Worm (Caenorhabditis elegans): Measurements from ENCODE around the gene ZK673.2.
A peak's percentile ranks its signal among the peaks of the same experiment; 100 is the strongest.
"Not testable (repeated sequence)": the region's sequence is repeated elsewhere in the genome, so short reads cannot be mapped to it uniquely, and the experiment has no call there.

The ZK673.2 gene

ce11 chrII:10442846-10443245 lies 5.2 kb upstream of the ZK673.2 start, which contains the start of gene ZK673.1:
Gene ZK673.1 (plus strand): TSS chrII:10443146.
- TF ChIP-seq hnd-1 (tag; optimal IDR thresholded peaks at IDR 0.05); tbx-37 (GFP tag; conservative IDR thresholded peaks at IDR 0.05); hmbx-1 (tag; optimal IDR thresholded peaks at IDR 0.05): not testable (repeated sequence)

- no peak for TF ChIP-seq hmbx-1 (tag; optimal IDR thresholded peaks at IDR 0.05)
- TF ChIP-seq tbx-37 (GFP tag; conservative IDR thresholded peaks at IDR 0.05) = no peak
- TF ChIP-seq hnd-1 (tag; optimal IDR thresholded peaks at IDR 0.05) = no peak
- TF ChIP-seq sea-1 (GFP tag; conservative IDR thresholded peaks at IDR 0.05) = no peak
- no peak for TF ChIP-seq aly-1 (tag; optimal IDR thresholded peaks at IDR 0.05)
- TF ChIP-seq pes-1 (GFP tag; IDR thresholded peaks at IDR 0.05) = no peak
- no peak for TF ChIP-seq B0310.2 (tag; optimal IDR thresholded peaks at IDR 0.05)
- TF ChIP-seq ets-7 (tag; optimal IDR thresholded peaks at IDR 0.05) = no peak
- no peak for TF ChIP-seq ama-1 (optimal IDR thresholded peaks at IDR 0.05)
- no peak for TF ChIP-seq ceh-13 (GFP tag; optimal IDR thresholded peaks at IDR 0.05)
- TF ChIP-seq flt-1 (GFP tag; IDR thresholded peaks at IDR 0.05) = no peak
- TF ChIP-seq ceh-36 (tag; optimal IDR thresholded peaks at IDR 0.05) = no peak
- no peak for TF ChIP-seq tra-4 (tag; optimal IDR thresholded peaks at IDR 0.05)
- no peak for TF ChIP-seq F13C5.2 (tag; optimal IDR thresholded peaks at IDR 0.05)
- TF ChIP-seq scrt-1 (GFP tag; IDR thresholded peaks at IDR 0.05) = no peak
- no peak for TF ChIP-seq tbx-11 (GFP tag; IDR thresholded peaks at IDR 0.05)
- TF ChIP-seq hmg-4 (GFP tag; optimal IDR thresholded peaks at IDR 0.05) = no peak
Observed at ce11 chrII:10443898-10444297, 4.2 kb upstream of the ZK673.2 start.

ce11 chrII:10444971-10445707 lies 2.9 kb upstream of the ZK673.2 start:
- TF ChIP-seq tbx-37 (GFP tag; conservative IDR thresholded peaks at IDR 0.05) (no peak), F13C5.2 (tag; optimal IDR thresholded peaks at IDR 0.05) (no peak), aly-1 (tag; optimal IDR thresholded peaks at IDR 0.05) (no peak), flt-1 (GFP tag; IDR thresholded peaks at IDR 0.05) (no peak), hmbx-1 (tag; optimal IDR thresholded peaks at IDR 0.05) (no peak), B0310.2 (tag; optimal IDR thresholded peaks at IDR 0.05) (no peak), hnd-1 (tag; optimal IDR thresholded peaks at IDR 0.05) (no peak), sea-1 (GFP tag; conservative IDR thresholded peaks at IDR 0.05) (no peak), ceh-36 (tag; optimal IDR thresholded peaks at IDR 0.05) (no peak), tbx-11 (GFP tag; IDR thresholded peaks at IDR 0.05) (no peak), scrt-1 (GFP tag; IDR thresholded peaks at IDR 0.05) (no peak), ama-1 (optimal IDR thresholded peaks at IDR 0.05) (no peak)

- TF ChIP-seq hmg-4 (GFP tag; optimal IDR thresholded peaks at IDR 0.05) (peak; percentile 11), pes-1 (GFP tag; IDR thresholded peaks at IDR 0.05) (no peak), tbx-11 (GFP tag; IDR thresholded peaks at IDR 0.05) (0 out of 2 replicates have a peak, but pooled peaks have one; percentile 27)
Observed at ce11 chrII:10445738-10446137, 2.3 kb upstream of the ZK673.2 start.

ce11 chrII:10446300-10446699 lies 1.8 kb upstream of the ZK673.2 start:
- TF ChIP-seq sea-1 (GFP tag; conservative IDR thresholded peaks at IDR 0.05) (no peak), scrt-1 (GFP tag; IDR thresholded peaks at IDR 0.05) (no peak), hmg-4 (GFP tag; optimal IDR thresholded peaks at IDR 0.05) (no peak), hmbx-1 (tag; optimal IDR thresholded peaks at IDR 0.05) (no peak), tbx-37 (GFP tag; conservative IDR thresholded peaks at IDR 0.05) (no peak), pes-1 (GFP tag; IDR thresholded peaks at IDR 0.05) (no peak), F13C5.2 (tag; optimal IDR thresholded peaks at IDR 0.05) (no peak), flt-1 (GFP tag; IDR thresholded peaks at IDR 0.05) (no peak), tra-4 (tag; optimal IDR thresholded peaks at IDR 0.05) (no peak), ets-7 (tag; optimal IDR thresholded peaks at IDR 0.05) (no peak), hnd-1 (tag; optimal IDR thresholded peaks at IDR 0.05) (no peak)

ce11 chrII:10446814-10447213 lies 1.3 kb upstream of the ZK673.2 start:
- TF ChIP-seq ets-7 (tag; optimal IDR thresholded peaks at IDR 0.05) (no peak), aly-1 (tag; optimal IDR thresholded peaks at IDR 0.05) (no peak), tbx-37 (GFP tag; conservative IDR thresholded peaks at IDR 0.05) (no peak), ceh-13 (GFP tag; optimal IDR thresholded peaks at IDR 0.05) (no peak), scrt-1 (GFP tag; IDR thresholded peaks at IDR 0.05) (no peak), hnd-1 (tag; optimal IDR thresholded peaks at IDR 0.05) (no peak), B0310.2 (tag; optimal IDR thresholded peaks at IDR 0.05) (no peak), tbx-11 (GFP tag; IDR thresholded peaks at IDR 0.05) (no peak), ceh-36 (tag; optimal IDR thresholded peaks at IDR 0.05) (no peak), flt-1 (GFP tag; IDR thresholded peaks at IDR 0.05) (no peak), hmbx-1 (tag; optimal IDR thresholded peaks at IDR 0.05) (no peak), F13C5.2 (tag; optimal IDR thresholded peaks at IDR 0.05) (no peak), hmg-4 (GFP tag; optimal IDR thresholded peaks at IDR 0.05) (no peak), pes-1 (GFP tag; IDR thresholded peaks at IDR 0.05) (no peak), tra-4 (tag; optimal IDR thresholded peaks at IDR 0.05) (no peak), sea-1 (GFP tag; conservative IDR thresholded peaks at IDR 0.05) (no peak), ama-1 (optimal IDR thresholded peaks at IDR 0.05) (no peak)

- TF ChIP-seq F13C5.2 (tag; optimal IDR thresholded peaks at IDR 0.05) (no peak), B0310.2 (tag; optimal IDR thresholded peaks at IDR 0.05) (no peak), tbx-11 (GFP tag; IDR thresholded peaks at IDR 0.05) (no peak), ets-7 (tag; optimal IDR thresholded peaks at IDR 0.05) (no peak), ceh-13 (GFP tag; optimal IDR thresholded peaks at IDR 0.05) (no peak), hmg-4 (GFP tag; optimal IDR thresholded peaks at IDR 0.05) (no peak), tra-4 (tag; optimal IDR thresholded peaks at IDR 0.05) (no peak), sea-1 (GFP tag; conservative IDR thresholded peaks at IDR 0.05) (no peak), ama-1 (optimal IDR thresholded peaks at IDR 0.05) (no peak), pes-1 (GFP tag; IDR thresholded peaks at IDR 0.05) (no peak)
Observed at ce11 chrII:10449707-10450106, 1.6 kb downstream of the ZK673.2 start, which contains the start of gene lin-56. Gene lin-56 (plus strand): TSS chrII:10450007.
